Worm (Caenorhabditis elegans) whole organism, L1 larva: Measurements from ENCODE around the gene F53H4.3.

ENCODE experiments used
- ama-1 ChIP-seq: fragments of 150-350 bp; optimal IDR thresholded peaks from 2 replicates; lab custom pipeline; 2014
- ceh-90 ChIP-seq: sonication (generic microtip); optimal IDR thresholded peaks from 2 replicates; lab custom pipeline; 2016; ENCODE audit warnings: missing genetic modification characterization, missing compliant biosample characterization
- fkh-10 ChIP-seq: sonication (generic microtip); optimal IDR thresholded peaks from 2 replicates; lab custom pipeline; 2017; ENCODE audit warnings: missing biosample characterization, missing genetic modification reagents, missing genetic modification characterization
- isw-1 ChIP-seq: fragments of 200-800 bp; sonication (Bioruptor generic); IDR thresholded peaks from 2 replicates; pipeline ENCODE4 v1.3.6; 2022; ENCODE audit warnings: missing genetic modification characterization, missing compliant biosample characterization
- jun-1 ChIP-seq: fragments of 150-350 bp; optimal IDR thresholded peaks from 2 replicates; lab custom pipeline; 2014; ENCODE audit warnings: missing biosample characterization, missing genetic modification reagents, missing genetic modification characterization
- lin-15B ChIP-seq: fragments of 150-350 bp; sonication (generic microtip); optimal IDR thresholded peaks from 3 replicates; lab custom pipeline; 2014; ENCODE audit warnings: missing biosample characterization, missing genetic modification characterization
- nhr-11 ChIP-seq: fragments of 150-350 bp; optimal IDR thresholded peaks from 2 replicates; lab custom pipeline; 2014; ENCODE audit warnings: missing biosample characterization, missing genetic modification characterization
- nhr-76 ChIP-seq: sonication (generic microtip); optimal IDR thresholded peaks from 2 replicates; lab custom pipeline; 2017; ENCODE audit warnings: missing biosample characterization, missing genetic modification characterization
- sptf-1 ChIP-seq: fragments of 150-350 bp; optimal IDR thresholded peaks from 2 replicates; lab custom pipeline; 2014; ENCODE audit warnings: missing biosample characterization, missing genetic modification characterization
- ztf-11 ChIP-seq, 2 experiments: sonication (generic microtip); optimal IDR thresholded peaks; 2 replicates each; lab custom pipeline; 2016 to 2017; ENCODE audit warnings: missing genetic modification characterization in 2 of 2, missing biosample characterization in 1 of 2, missing compliant biosample characterization in 1 of 2

ce11 chrX:15860556-15861008, 26.8 kb downstream of the F53H4.3 start, which contains the start of gene F53H4.6:
- no peak for TF ChIP-seq sptf-1 (tag; lab: Kevin White, UChicago)
- TF ChIP-seq lin-15B (tag; lab: Kevin White, UChicago) = peak; percentile 42
- no peak for TF ChIP-seq fkh-10 (GFP tag; lab: Kevin White, UChicago)
- TF ChIP-seq ama-1 (lab: Kevin White, UChicago) = no peak
- no peak for TF ChIP-seq ceh-90
- TF ChIP-seq nhr-11 = no peak
- no peak for TF ChIP-seq ztf-11 (tag; optimal IDR thresholded peaks at IDR 0.05; lab: Kevin White, UChicago)
- peak; percentile 72 for TF ChIP-seq isw-1 (GFP tag; lab: Robert Waterston, UW)
- TF ChIP-seq jun-1 (tag; lab: Kevin White, UChicago) = peak; percentile 15
- no peak for TF ChIP-seq nhr-76 (tag; lab: Kevin White, UChicago)
